Fruit fly (Drosophila melanogaster) whole organism, embryonic: ENCODE measurements around the gene CG13113.

Experiments used
- Abd-B ChIP-seq: fragments of 200-800 bp; sonication (Bioruptor generic); optimal IDR thresholded peaks from 2 replicates; lab custom pipeline; 2018; ENCODE audit warnings: missing biosample characterization, mild to moderate bottlenecking, missing genetic modification characterization, moderate library complexity
- B-H2 ChIP-seq: fragments of 200-800 bp; sonication (Bioruptor generic); optimal IDR thresholded peaks from 2 replicates; lab custom pipeline; 2018; ENCODE audit warnings: missing biosample characterization, mild to moderate bottlenecking, missing genetic modification characterization
- CG10543 ChIP-seq: fragments of 200-800 bp; sonication (Bioruptor generic); optimal IDR thresholded peaks from 3 replicates; lab custom pipeline; 2017; ENCODE audit warnings: missing biosample characterization, mild to moderate bottlenecking, missing genetic modification characterization, moderate library complexity
- CG11398 ChIP-seq: fragments of 200-800 bp; sonication (Bioruptor generic); optimal IDR thresholded peaks from 2 replicates; lab custom pipeline; 2016; ENCODE audit warnings: missing biosample characterization, missing genetic modification characterization
- CG11560 ChIP-seq: fragments of 200-800 bp; sonication (Bioruptor generic); IDR thresholded peaks from 3 replicates; pipeline ENCODE4 v1.3.6; 2022; ENCODE audit warnings: missing biosample characterization, missing genetic modification characterization
- CG11723 ChIP-seq: fragments of 200-800 bp; sonication (Bioruptor generic); optimal IDR thresholded peaks from 2 replicates; lab custom pipeline; 2017; ENCODE audit warnings: missing biosample characterization, mild to moderate bottlenecking, missing genetic modification characterization
- CG14667 ChIP-seq: fragments of 200-800 bp; sonication (Bioruptor generic); IDR thresholded peaks from 2 replicates; pipeline ENCODE4 v1.3.6; 2022; ENCODE audit warnings: missing biosample characterization, missing genetic modification characterization
- CG15011 ChIP-seq: fragments of 200-800 bp; sonication (Bioruptor generic); optimal IDR thresholded peaks from 3 replicates; lab custom pipeline; 2018; ENCODE audit warnings: missing biosample characterization, mild to moderate bottlenecking, missing genetic modification characterization
- CG1603 ChIP-seq: fragments of 200-800 bp; sonication (Bioruptor generic); optimal IDR thresholded peaks from 2 replicates; lab custom pipeline; 2019; ENCODE audit warnings: missing biosample characterization, mild to moderate bottlenecking, missing genetic modification characterization, moderate library complexity
- CG16779 ChIP-seq: fragments of 200-800 bp; sonication (Bioruptor generic); IDR thresholded peaks from 2 replicates; pipeline ENCODE4 v1.3.6; 2022; ENCODE audit warnings: missing biosample characterization, missing genetic modification characterization
- CG1792 ChIP-seq: fragments of 200-800 bp; sonication (Bioruptor generic); optimal IDR thresholded peaks from 2 replicates; lab custom pipeline; 2016; ENCODE audit warnings: missing biosample characterization, missing genetic modification characterization
- CG18764 ChIP-seq: fragments of 200-800 bp; sonication (Bioruptor generic); optimal IDR thresholded peaks from 3 replicates; lab custom pipeline; 2016; ENCODE audit warnings: missing biosample characterization, missing genetic modification characterization
- CG2678 ChIP-seq: fragments of 200-800 bp; sonication (Bioruptor generic); optimal IDR thresholded peaks from 3 replicates; lab custom pipeline; 2019; ENCODE audit warnings: missing biosample characterization, mild to moderate bottlenecking, missing genetic modification characterization, moderate library complexity
- CG30020 ChIP-seq: fragments of 200-800 bp; optimal IDR thresholded peaks from 2 replicates; lab custom pipeline; 2019; ENCODE audit warnings: missing biosample characterization, mild to moderate bottlenecking, missing genetic modification characterization, moderate library complexity
- CG3407 ChIP-seq: fragments of 200-800 bp; sonication (Bioruptor generic); optimal IDR thresholded peaks from 2 replicates; lab custom pipeline; 2018; ENCODE audit warnings: missing biosample characterization, mild to moderate bottlenecking, missing genetic modification characterization
- CG4328 ChIP-seq: fragments of 200-800 bp; sonication (Bioruptor generic); optimal IDR thresholded peaks from 3 replicates; lab custom pipeline; 2017; ENCODE audit warnings: missing biosample characterization, missing genetic modification reagents, missing genetic modification characterization
- CG4360 ChIP-seq: fragments of 200-800 bp; sonication (Bioruptor generic); IDR thresholded peaks from 2 replicates; pipeline ENCODE4 v1.3.6; 2022; ENCODE audit warnings: missing biosample characterization, missing genetic modification characterization
- CG5180 ChIP-seq: fragments of 200-800 bp; sonication (Bioruptor generic); optimal IDR thresholded peaks from 3 replicates; lab custom pipeline; 2017; ENCODE audit warnings: missing biosample characterization, missing genetic modification characterization, mild to moderate bottlenecking, moderate library complexity, missing genetic modification reagents
- CG8388 ChIP-seq: fragments of 200-800 bp; sonication (Bioruptor generic); optimal IDR thresholded peaks from 2 replicates; lab custom pipeline; 2019; ENCODE audit warnings: missing biosample characterization, mild to moderate bottlenecking, missing genetic modification characterization, moderate library complexity
- CG9727 ChIP-seq: fragments of 200-800 bp; sonication (Bioruptor generic); optimal IDR thresholded peaks from 3 replicates; lab custom pipeline; 2017; ENCODE audit warnings: missing biosample characterization, mild to moderate bottlenecking, missing genetic modification characterization
- D ChIP-seq, 2 experiments: fragments of 200-800 bp in 1 of 2; fragments of >200 bp in 1 of 2; sonication (Bioruptor generic) in 1 of 2; optimal IDR thresholded peaks; 2 replicates in 1 of 2; 3 replicates in 1 of 2; lab custom pipeline; 2017; ENCODE audit warnings: mild to moderate bottlenecking in 1 of 2, missing biosample characterization in 1 of 2, missing genetic modification characterization in 1 of 2, missing genetic modification reagents in 1 of 2
- D19B ChIP-seq: fragments of 200-800 bp; sonication (Bioruptor generic); optimal IDR thresholded peaks from 2 replicates; lab custom pipeline; 2017; ENCODE audit warnings: missing biosample characterization, mild to moderate bottlenecking, missing genetic modification characterization
- Fer2 ChIP-seq: fragments of 200-800 bp; sonication (Bioruptor generic); optimal IDR thresholded peaks from 2 replicates; lab custom pipeline; 2018; ENCODE audit warnings: missing biosample characterization, mild to moderate bottlenecking, missing genetic modification characterization, moderate library complexity
- GATAe ChIP-seq: fragments of 200-800 bp; sonication (Bioruptor generic); conservative IDR thresholded peaks from 2 replicates; pipeline ENCODE4 v1.3.6; 2022; ENCODE audit warnings: missing biosample characterization, missing genetic modification characterization
- HLH4C ChIP-seq: fragments of 200-800 bp; sonication (Bioruptor generic); IDR thresholded peaks from 3 replicates; pipeline ENCODE4 v1.3.6; 2022; ENCODE audit warnings: missing biosample characterization, missing genetic modification characterization; ENCODE audit not compliant: partially characterized antibody
- Hey ChIP-seq: fragments of 200-800 bp; sonication (Bioruptor generic); optimal IDR thresholded peaks from 3 replicates; lab custom pipeline; 2018; ENCODE audit warnings: missing biosample characterization, mild to moderate bottlenecking, missing genetic modification characterization
- PHDP ChIP-seq: fragments of 200-800 bp; sonication (Bioruptor generic); optimal IDR thresholded peaks from 3 replicates; lab custom pipeline; 2018; ENCODE audit warnings: missing biosample characterization, mild to moderate bottlenecking, missing genetic modification characterization, moderate library complexity
- Sox102F ChIP-seq: fragments of 200-800 bp; sonication (Bioruptor generic); optimal IDR thresholded peaks from 2 replicates; lab custom pipeline; 2018; ENCODE audit warnings: missing biosample characterization, mild to moderate bottlenecking, missing genetic modification characterization, moderate library complexity
- aop ChIP-seq: fragments of 200-800 bp; sonication (Bioruptor generic); IDR thresholded peaks from 2 replicates; pipeline ENCODE4 v1.3.6; 2022; ENCODE audit warnings: missing biosample characterization, missing genetic modification characterization
- bab2 ChIP-seq: fragments of 200-800 bp; sonication (Bioruptor generic); optimal IDR thresholded peaks from 2 replicates; lab custom pipeline; 2016; ENCODE audit warnings: missing biosample characterization, missing genetic modification characterization
- bigmax ChIP-seq: fragments of 200-800 bp; sonication (Bioruptor generic); optimal IDR thresholded peaks from 2 replicates; lab custom pipeline; 2018; ENCODE audit warnings: missing biosample characterization, mild to moderate bottlenecking, missing genetic modification characterization
- btn ChIP-seq: fragments of 200-800 bp; sonication (Bioruptor generic); optimal IDR thresholded peaks from 2 replicates; lab custom pipeline; 2016; ENCODE audit warnings: missing biosample characterization, missing genetic modification characterization
- caup ChIP-seq: fragments of 200-800 bp; sonication (Bioruptor generic); optimal IDR thresholded peaks from 3 replicates; lab custom pipeline; 2017; ENCODE audit warnings: missing biosample characterization, mild to moderate bottlenecking, missing genetic modification characterization, moderate library complexity; ENCODE audit not compliant: severe bottlenecking
- chn ChIP-seq: fragments of 200-800 bp; sonication (Bioruptor generic); optimal IDR thresholded peaks from 2 replicates; lab custom pipeline; 2016; ENCODE audit warnings: missing biosample characterization, missing genetic modification characterization
- danr ChIP-seq: fragments of 200-800 bp; sonication (Bioruptor generic); IDR thresholded peaks from 2 replicates; pipeline ENCODE4 v1.3.6; 2022; ENCODE audit warnings: missing biosample characterization, missing genetic modification characterization
- dmrt99B ChIP-seq: fragments of 200-800 bp; sonication (Bioruptor generic); optimal IDR thresholded peaks from 2 replicates; lab custom pipeline; 2018; ENCODE audit warnings: missing biosample characterization, mild to moderate bottlenecking, missing genetic modification characterization, moderate library complexity
- fu2 ChIP-seq: fragments of 200-800 bp; sonication (Bioruptor generic); optimal IDR thresholded peaks from 2 replicates; lab custom pipeline; 2016; ENCODE audit warnings: missing biosample characterization, missing genetic modification characterization
- h ChIP-seq: fragments of >200 bp; optimal IDR thresholded peaks from 2 replicates; lab custom pipeline; 2017
- hkb ChIP-seq, 2 experiments: fragments of 200-800 bp in 1 of 2; fragments of >200 bp in 1 of 2; sonication (Bioruptor generic) in 1 of 2; IDR thresholded peaks in 1 of 2; optimal IDR thresholded peaks in 1 of 2; 2 replicates each; pipeline versions ENCODE4 v1.3.6 to Lab custom; 2017 to 2022; ENCODE audit warnings: missing biosample characterization in 1 of 2, missing genetic modification characterization in 1 of 2
- knrl ChIP-seq: fragments of 200-800 bp; sonication (Bioruptor generic); IDR thresholded peaks from 3 replicates; pipeline ENCODE4 v1.3.6; 2022; ENCODE audit warnings: missing biosample characterization, missing genetic modification characterization; ENCODE audit not compliant: partially characterized antibody
- lab ChIP-seq: fragments of 200-800 bp; sonication (Bioruptor generic); optimal IDR thresholded peaks from 3 replicates; lab custom pipeline; 2017; ENCODE audit warnings: missing biosample characterization, missing genetic modification characterization, mild to moderate bottlenecking, moderate library complexity, missing genetic modification reagents
- onecut ChIP-seq: fragments of 200-800 bp; sonication (Bioruptor generic); IDR thresholded peaks from 2 replicates; pipeline ENCODE4 v1.3.6; 2022; ENCODE audit warnings: missing biosample characterization, missing genetic modification characterization
- sc ChIP-seq, 3 experiments: fragments of >200 bp in 2 of 3; fragments of 200-800 bp in 1 of 3; sonication (Bioruptor generic) in 1 of 3; optimal IDR thresholded peaks; 2 replicates in 2 of 3; 3 replicates in 1 of 3; lab custom pipeline; 2017; ENCODE audit warnings: mild to moderate bottlenecking in 1 of 3, missing biosample characterization in 1 of 3, missing genetic modification characterization in 1 of 3, missing genetic modification reagents in 1 of 3
- shn ChIP-seq: fragments of 200-800 bp; sonication (Bioruptor generic); optimal IDR thresholded peaks from 3 replicates; lab custom pipeline; 2016; ENCODE audit warnings: missing biosample characterization, missing genetic modification characterization
- sisA ChIP-seq: fragments of 200-800 bp; sonication (Bioruptor generic); IDR thresholded peaks from 2 replicates; pipeline ENCODE4 v1.3.6; 2022; ENCODE audit warnings: missing biosample characterization, missing genetic modification characterization
- sug ChIP-seq: fragments of 200-800 bp; optimal IDR thresholded peaks from 2 replicates; lab custom pipeline; 2019; ENCODE audit warnings: missing biosample characterization, mild to moderate bottlenecking, missing genetic modification characterization, moderate library complexity
- ttk ChIP-seq: fragments of 200-800 bp; sonication (Bioruptor generic); IDR thresholded peaks from 2 replicates; pipeline ENCODE4 v2.1.2; 2022; ENCODE audit warnings: missing biosample characterization, missing genetic modification characterization
- unc-4 ChIP-seq: fragments of 200-800 bp; sonication (Bioruptor generic); IDR thresholded peaks from 2 replicates; pipeline ENCODE4 v1.3.6; 2022; ENCODE audit warnings: missing biosample characterization, missing genetic modification characterization; ENCODE audit not compliant: partially characterized antibody

The CG13113 gene

dm6 chr2L:9505372-9506103 is 38.4 kb upstream of the CG13113 start (continued):
- TF ChIP-seq ttk (GFP tag; lab: Robert Waterston, UW): no peak
- no peak for TF ChIP-seq CG4328
- TF ChIP-seq hkb (optimal IDR thresholded peaks at IDR 0.05; lab: Kevin White, UChicago): no peak
- TF ChIP-seq hkb (GFP tag; IDR thresholded peaks at IDR 0.05; lab: Robert Waterston, UW): no peak
- no peak for TF ChIP-seq CG1603 (tag; lab: Kevin White, UChicago)
- no peak for TF ChIP-seq btn
- no peak for TF ChIP-seq CG11560 (tag; lab: Robert Waterston, UW)
- TF ChIP-seq lab (GFP tag; lab: Kevin White, UChicago): peak; percentile 30
- no peak for TF ChIP-seq CG15011 (GFP tag; lab: Kevin White, UChicago)
- no peak for TF ChIP-seq Fer2
- no peak for TF ChIP-seq B-H2 (GFP tag; lab: Kevin White, UChicago)
- no peak for TF ChIP-seq shn (GFP tag; lab: Kevin White, UChicago)
- no peak for TF ChIP-seq knrl
- no peak for TF ChIP-seq CG11723
- TF ChIP-seq CG8388 (GFP tag; lab: Kevin White, UChicago): peak; percentile 45
- TF ChIP-seq CG5180 (GFP tag; lab: Kevin White, UChicago): no peak
- no peak for TF ChIP-seq CG4360
- TF ChIP-seq CG10543: no peak
- no peak for TF ChIP-seq bigmax (GFP tag; lab: Kevin White, UChicago)
- no peak for TF ChIP-seq fu2 (GFP tag; lab: Kevin White, UChicago)
- no peak for TF ChIP-seq CG9727 (GFP tag; lab: Kevin White, UChicago)
- TF ChIP-seq CG11398 (GFP tag; lab: Kevin White, UChicago): no peak
- no peak for TF ChIP-seq D (optimal IDR thresholded peaks at IDR 0.05; lab: Kevin White, UChicago)
- peak; percentile 22 for TF ChIP-seq D (GFP tag; optimal IDR thresholded peaks at IDR 0.05; lab: Kevin White, UChicago)
- no peak for TF ChIP-seq danr (GFP tag; lab: Robert Waterston, UW)
- no peak for TF ChIP-seq sug (tag; lab: Kevin White, UChicago)
- TF ChIP-seq CG30020 (tag; lab: Kevin White, UChicago): no peak
- TF ChIP-seq Hey (tag; lab: Kevin White, UChicago): no peak
- TF ChIP-seq sc (optimal IDR thresholded peaks at IDR 0.05; lab: Kevin White, UChicago): no peak
- no peak for TF ChIP-seq sc (GFP tag; optimal IDR thresholded peaks at IDR 0.05; lab: Kevin White, UChicago)
- peak; percentile 30 for TF ChIP-seq CG2678 (tag; lab: Kevin White, UChicago)
- no peak for TF ChIP-seq CG1792
- peak; percentile 11 for TF ChIP-seq PHDP (tag; lab: Kevin White, UChicago)
- no peak for TF ChIP-seq CG14667 (GFP tag; lab: Robert Waterston, UW)
- TF ChIP-seq D19B: no peak
- TF ChIP-seq h (lab: Kevin White, UChicago): no peak
- TF ChIP-seq Sox102F (GFP tag; lab: Kevin White, UChicago): peak; percentile 60
- peak; percentile 45 for TF ChIP-seq dmrt99B (tag; lab: Kevin White, UChicago)
- peak; percentile 93 for TF ChIP-seq onecut (GFP tag; lab: Robert Waterston, UW)
- no peak for TF ChIP-seq aop (GFP tag; lab: Robert Waterston, UW)
- no peak for TF ChIP-seq chn
- no peak for TF ChIP-seq HLH4C
- TF ChIP-seq Abd-B: no peak
- no peak for TF ChIP-seq bab2
- TF ChIP-seq CG18764 (GFP tag; lab: Kevin White, UChicago): no peak
- TF ChIP-seq CG3407 (GFP tag; lab: Kevin White, UChicago): no peak
- no peak for TF ChIP-seq GATAe (GFP tag; lab: Robert Waterston, UW)
- TF ChIP-seq CG16779 (GFP tag; lab: Robert Waterston, UW): no peak
- TF ChIP-seq caup (GFP tag; lab: Kevin White, UChicago): no peak
- no peak for TF ChIP-seq unc-4
- TF ChIP-seq sisA (GFP tag; lab: Robert Waterston, UW): no peak
